Worm (Caenorhabditis elegans) whole organism, late embryonic: Measurements from ENCODE around the gene M151.2.

ENCODE experiments used
- F13H6.1 ChIP-seq: sonication (generic microtip); optimal IDR thresholded peaks from 2 replicates; lab custom pipeline; 2016; ENCODE audit warnings: missing genetic modification characterization, missing compliant biosample characterization
- K09A11.1 ChIP-seq: sonication (generic microtip); optimal IDR thresholded peaks from 2 replicates; lab custom pipeline; 2017; ENCODE audit warnings: antibody characterized with exemption, mild to moderate bottlenecking, missing genetic modification characterization, missing compliant biosample characterization; ENCODE audit not compliant: insufficient read depth
- T23F11.4 ChIP-seq: fragments of 200-800 bp; sonication (Bioruptor generic); optimal IDR thresholded peaks from 2 replicates; lab custom pipeline; 2018; ENCODE audit warnings: mild to moderate bottlenecking, missing genetic modification characterization, missing compliant biosample characterization
- ama-1 ChIP-seq: fragments of 150-350 bp; optimal IDR thresholded peaks from 2 replicates; lab custom pipeline; 2014
- ceh-14 ChIP-seq: sonication (generic microtip); optimal IDR thresholded peaks from 2 replicates; lab custom pipeline; 2016; ENCODE audit warnings: missing genotype, missing genetic modification characterization, missing compliant biosample characterization
- ceh-18 ChIP-seq: sonication (generic microtip); optimal IDR thresholded peaks from 2 replicates; lab custom pipeline; 2016; ENCODE audit warnings: missing genetic modification characterization, missing compliant biosample characterization
- ceh-19 ChIP-seq: fragments of 200-800 bp; sonication (Bioruptor generic); optimal IDR thresholded peaks from 2 replicates; lab custom pipeline; 2018; ENCODE audit warnings: mild to moderate bottlenecking, missing genetic modification characterization, missing compliant biosample characterization
- ceh-2 ChIP-seq: sonication (generic microtip); optimal IDR thresholded peaks from 2 replicates; lab custom pipeline; 2016; ENCODE audit warnings: missing genotype, missing genetic modification characterization, missing compliant biosample characterization
- ceh-31 ChIP-seq: sonication (generic microtip); optimal IDR thresholded peaks from 2 replicates; lab custom pipeline; 2016; ENCODE audit warnings: missing genetic modification characterization, missing compliant biosample characterization
- ceh-34 ChIP-seq: sonication (generic microtip); optimal IDR thresholded peaks from 2 replicates; lab custom pipeline; 2016; ENCODE audit warnings: mild to moderate bottlenecking, missing genetic modification characterization, missing compliant biosample characterization
- ceh-45 ChIP-seq: fragments of 200-800 bp; sonication (Bioruptor generic); IDR thresholded peaks from 2 replicates; pipeline ENCODE4 v1.3.6; 2022; ENCODE audit warnings: missing genetic modification reagents, missing genetic modification characterization, missing compliant biosample characterization
- ceh-6 ChIP-seq: fragments of 200-800 bp; sonication (Bioruptor generic); optimal IDR thresholded peaks from 2 replicates; lab custom pipeline; 2018; ENCODE audit warnings: mild to moderate bottlenecking, missing genetic modification characterization, missing compliant biosample characterization
- ceh-9 ChIP-seq: sonication (generic microtip); optimal IDR thresholded peaks from 2 replicates; lab custom pipeline; 2016; ENCODE audit warnings: mild to moderate bottlenecking, missing genetic modification characterization, inconsistent platforms, missing compliant biosample characterization
- che-1 ChIP-seq: sonication (generic microtip); optimal IDR thresholded peaks from 2 replicates; lab custom pipeline; 2016; ENCODE audit warnings: mild to moderate bottlenecking, missing genetic modification characterization, missing compliant biosample characterization
- dmd-4 ChIP-seq: sonication (generic microtip); optimal IDR thresholded peaks from 2 replicates; lab custom pipeline; 2016; ENCODE audit warnings: borderline replicate concordance, missing genetic modification characterization, missing compliant biosample characterization
- dve-1 ChIP-seq: sonication (generic microtip); optimal IDR thresholded peaks from 2 replicates; lab custom pipeline; 2017; ENCODE audit warnings: antibody characterized with exemption, mild to moderate bottlenecking, missing genetic modification characterization, missing compliant biosample characterization
- elt-4 ChIP-seq: sonication (generic microtip); optimal IDR thresholded peaks from 2 replicates; lab custom pipeline; 2016; ENCODE audit warnings: missing genetic modification characterization, missing compliant biosample characterization
- fax-1 ChIP-seq: sonication (generic microtip); optimal IDR thresholded peaks from 2 replicates; lab custom pipeline; 2016; ENCODE audit warnings: missing genotype, missing genetic modification characterization, missing compliant biosample characterization
- fkh-10 ChIP-seq: fragments of 150-350 bp; optimal IDR thresholded peaks from 2 replicates; lab custom pipeline; 2014; ENCODE audit warnings: missing biosample characterization, missing genetic modification reagents, missing genetic modification characterization
- fkh-6 ChIP-seq: sonication (generic microtip); optimal IDR thresholded peaks from 2 replicates; lab custom pipeline; 2016; ENCODE audit warnings: missing genetic modification characterization, missing compliant biosample characterization
- hlh-13 ChIP-seq: fragments of 200-800 bp; sonication (Bioruptor generic); optimal IDR thresholded peaks from 2 replicates; lab custom pipeline; 2018; ENCODE audit warnings: mild to moderate bottlenecking, missing genetic modification characterization, missing compliant biosample characterization
- lin-11 ChIP-seq: fragments of 200-800 bp; sonication (Bioruptor generic); optimal IDR thresholded peaks from 2 replicates; lab custom pipeline; 2018; ENCODE audit warnings: mild to moderate bottlenecking, missing genetic modification characterization, missing compliant biosample characterization
- nfya-1 ChIP-seq: sonication (generic microtip); optimal IDR thresholded peaks from 2 replicates; lab custom pipeline; 2017; ENCODE audit warnings: missing genetic modification characterization, mild to moderate bottlenecking, missing compliant biosample characterization, antibody characterized with exemption, moderate library complexity
- nhr-232 ChIP-seq: sonication (generic microtip); optimal IDR thresholded peaks from 2 replicates; lab custom pipeline; 2016; ENCODE audit warnings: missing genetic modification characterization, missing compliant biosample characterization
- pha-2 ChIP-seq: sonication (generic microtip); optimal IDR thresholded peaks from 2 replicates; lab custom pipeline; 2017; ENCODE audit warnings: mild to moderate bottlenecking, missing genetic modification characterization, missing compliant biosample characterization
- pha-4 ChIP-seq: fragments of 150-350 bp; optimal IDR thresholded peaks from 2 replicates; lab custom pipeline; 2018; ENCODE audit warnings: missing biosample characterization, missing genetic modification reagents, missing genetic modification characterization
- pqm-1 ChIP-seq: sonication (generic microtip); optimal IDR thresholded peaks from 2 replicates; lab custom pipeline; 2016; ENCODE audit warnings: missing genetic modification characterization, missing compliant biosample characterization
- sdc-2 ChIP-seq: sonication (generic microtip); optimal IDR thresholded peaks from 2 replicates; lab custom pipeline; 2016; ENCODE audit warnings: missing genotype, missing genetic modification characterization, missing compliant biosample characterization
- sox-4 ChIP-seq: sonication (generic microtip); optimal IDR thresholded peaks from 2 replicates; lab custom pipeline; 2017; ENCODE audit warnings: mild to moderate bottlenecking, missing genetic modification characterization, inconsistent platforms, missing compliant biosample characterization
- syd-9 ChIP-seq: sonication (generic microtip); optimal IDR thresholded peaks from 2 replicates; lab custom pipeline; 2016; ENCODE audit warnings: mild to moderate bottlenecking, missing genetic modification characterization, moderate library complexity, missing compliant biosample characterization
- tbx-2 ChIP-seq: sonication (generic microtip); optimal IDR thresholded peaks from 2 replicates; lab custom pipeline; 2016; ENCODE audit warnings: missing genetic modification characterization, missing compliant biosample characterization
- unc-3 ChIP-seq, 2 experiments: fragments of 200-800 bp in 1 of 2; sonication (Bioruptor generic) in 1 of 2; sonication (generic microtip) in 1 of 2; conservative IDR thresholded peaks in 1 of 2; optimal IDR thresholded peaks in 1 of 2; 2 replicates each; pipeline versions ENCODE4 v1.3.6 to Lab custom; 2016 to 2022; ENCODE audit warnings: missing compliant biosample characterization in 2 of 2, missing genetic modification characterization in 2 of 2, missing genetic modification reagents in 1 of 2
- unc-42 ChIP-seq: sonication (generic microtip); optimal IDR thresholded peaks from 2 replicates; lab custom pipeline; 2016; ENCODE audit warnings: missing genotype, missing genetic modification characterization, missing compliant biosample characterization
- unc-55 ChIP-seq: sonication (generic microtip); optimal IDR thresholded peaks from 2 replicates; lab custom pipeline; 2017; ENCODE audit warnings: missing biosample characterization, missing genetic modification reagents, missing genetic modification characterization
- unc-86 ChIP-seq: sonication (generic microtip); optimal IDR thresholded peaks from 2 replicates; lab custom pipeline; 2016; ENCODE audit warnings: missing genetic modification characterization, missing compliant biosample characterization
- zip-5 ChIP-seq: sonication (generic microtip); optimal IDR thresholded peaks from 2 replicates; lab custom pipeline; 2016; ENCODE audit warnings: missing genetic modification characterization, missing compliant biosample characterization

M151.2 gene

ce11 chrII:3626872-3627271 lies 4.0 kb upstream of the M151.2 start, which contains the start of gene M151.3:
Gene M151.3 (plus strand): TSS chrII:3627172.
- no peak for TF ChIP-seq nfya-1
- no peak for TF ChIP-seq unc-3 (GFP tag; conservative IDR thresholded peaks at IDR 0.05; lab: Robert Waterston, UW)
- TF ChIP-seq unc-3 (tag; optimal IDR thresholded peaks at IDR 0.05; lab: Kevin White, UChicago) = no peak
- TF ChIP-seq lin-11 (tag; lab: Kevin White, UChicago) = no peak
- no peak for TF ChIP-seq pha-4 (tag; lab: Kevin White, UChicago)
- no peak for TF ChIP-seq tbx-2 (tag; lab: Kevin White, UChicago)
- no peak for TF ChIP-seq fkh-6 (tag; lab: Kevin White, UChicago)
- no peak for TF ChIP-seq ceh-2
- TF ChIP-seq ceh-14 (tag; lab: Kevin White, UChicago) = no peak
- no peak for TF ChIP-seq pqm-1 (tag; lab: Kevin White, UChicago)

ce11 chrII:3634765-3635164 lies 3.9 kb downstream of the M151.2 start:
- no peak for TF ChIP-seq unc-86
- TF ChIP-seq ceh-9 = no peak
- TF ChIP-seq ceh-18 (tag; lab: Kevin White, UChicago) = no peak
- no peak for TF ChIP-seq elt-4 (tag; lab: Kevin White, UChicago)
- no peak for TF ChIP-seq ceh-45 (GFP tag; lab: Robert Waterston, UW)
- TF ChIP-seq ceh-19 (GFP tag; lab: Kevin White, UChicago) = no peak
- TF ChIP-seq F13H6.1 = no peak
- TF ChIP-seq fkh-10 (GFP tag; lab: Kevin White, UChicago) = no peak
- no peak for TF ChIP-seq pha-2 (tag; lab: Kevin White, UChicago)

DNA sequence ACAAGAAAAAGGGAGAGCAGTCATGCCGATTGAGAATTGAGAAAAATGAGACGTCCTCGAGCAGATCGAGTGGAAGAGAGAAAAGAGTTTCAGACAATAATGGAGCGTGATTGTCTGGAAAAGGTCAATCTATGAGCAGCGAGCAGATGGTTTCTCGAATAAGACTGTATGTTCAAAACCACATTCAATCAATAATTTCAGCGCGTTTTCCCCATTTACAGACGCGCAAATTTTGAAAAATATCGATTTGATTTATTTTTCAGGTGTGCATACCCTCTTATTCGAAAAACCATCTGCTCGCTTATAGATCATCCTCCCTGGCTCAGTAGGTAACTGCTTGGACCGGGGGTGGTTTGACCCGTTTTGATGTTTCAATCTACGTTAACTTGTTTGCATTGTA lies 8.3 kb downstream of the M151.2 start, which contains the start of gene fbxb-31:
fbxb-31 (minus strand) TSS at position 101 of the 400 bp plus-strand sequence.
- no peak for TF ChIP-seq pha-4 (tag; lab: Kevin White, UChicago)
- no peak for TF ChIP-seq che-1 (tag; lab: Kevin White, UChicago)
- no peak for TF ChIP-seq unc-42
- no peak for TF ChIP-seq T23F11.4 (GFP tag; lab: Kevin White, UChicago)
- TF ChIP-seq elt-4 (tag; lab: Kevin White, UChicago) = no peak
- no peak for TF ChIP-seq ama-1 (lab: Kevin White, UChicago)
- no peak for TF ChIP-seq syd-9 (tag; lab: Kevin White, UChicago)
- TF ChIP-seq, all 69 proteins: peak for 0

DNA sequence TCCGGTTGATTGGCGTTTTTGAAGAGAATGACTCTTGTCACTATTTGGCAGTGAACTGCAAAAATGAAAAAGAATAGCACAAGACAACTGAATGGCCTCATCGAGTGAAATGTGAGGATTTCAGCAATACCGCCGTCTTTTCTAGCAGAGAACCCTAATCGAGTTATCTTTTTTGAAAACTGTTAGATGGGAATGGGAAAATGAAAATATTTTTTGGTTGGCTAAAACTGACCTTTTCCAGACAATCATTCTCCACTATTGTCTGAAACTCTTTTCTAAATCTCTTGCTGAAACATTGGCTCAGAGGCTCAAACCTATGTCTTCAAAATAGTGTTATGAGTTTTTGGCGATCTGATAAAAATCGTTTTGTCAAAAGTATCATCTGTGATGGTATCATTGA lies 9.3 kb downstream of the M151.2 start, which contains the start of gene M151.10:
M151.10 (minus strand) TSS at position 101 of the 400 bp plus-strand sequence.
- TF ChIP-seq K09A11.1 (no peak), hlh-13 (no peak), ceh-6 (GFP tag; lab: Kevin White, UChicago) (no peak), ceh-34 (tag; lab: Kevin White, UChicago) (no peak), dmd-4 (tag; lab: Kevin White, UChicago) (no peak), fax-1 (tag; lab: Kevin White, UChicago) (no peak), sdc-2 (no peak), dve-1 (tag; lab: Kevin White, UChicago) (no peak), sox-4 (tag; lab: Kevin White, UChicago) (no peak), unc-55 (no peak), zip-5 (no peak), nhr-232 (tag; lab: Kevin White, UChicago) (no peak), T23F11.4 (GFP tag; lab: Kevin White, UChicago) (no peak), ceh-31 (tag; lab: Kevin White, UChicago) (no peak)
